Worm (Caenorhabditis elegans) whole organism, L2 larva: ENCODE measurements around the gene tbx-34.
A peak's percentile ranks its signal among the peaks of the same experiment; 100 is the strongest.

Source experiments
- C34F6.9 ChIP-seq: fragments of 150-350 bp; optimal IDR thresholded peaks from 2 replicates; lab custom pipeline; 2014; ENCODE audit warnings: missing biosample characterization, missing genetic modification characterization
- F13H6.1 ChIP-seq: sonication (generic microtip); optimal IDR thresholded peaks from 2 replicates; lab custom pipeline; 2016; ENCODE audit warnings: missing genetic modification characterization, missing compliant biosample characterization
- R02D3.7 ChIP-seq: fragments of 150-350 bp; optimal IDR thresholded peaks from 2 replicates; lab custom pipeline; 2014; ENCODE audit warnings: missing biosample characterization, missing genetic modification characterization
- Y55F3AM.14 ChIP-seq: fragments of 200-800 bp; sonication (Bioruptor generic); optimal IDR thresholded peaks from 2 replicates; lab custom pipeline; 2018; ENCODE audit warnings: mild to moderate bottlenecking, missing genetic modification characterization, missing compliant biosample characterization
- ZK546.5 ChIP-seq: sonication (generic microtip); optimal IDR thresholded peaks from 2 replicates; lab custom pipeline; 2017; ENCODE audit warnings: missing biosample characterization, missing genetic modification characterization
- alr-1 ChIP-seq: fragments of 150-350 bp; optimal IDR thresholded peaks from 2 replicates; lab custom pipeline; 2014; ENCODE audit warnings: missing biosample characterization, missing genetic modification characterization
- blmp-1 ChIP-seq: sonication (generic microtip); optimal IDR thresholded peaks from 2 replicates; lab custom pipeline; 2017; ENCODE audit warnings: missing genetic modification characterization, mild to moderate bottlenecking, missing compliant biosample characterization, antibody characterized with exemption, moderate library complexity; ENCODE audit not compliant: insufficient read depth
- ceh-16 ChIP-seq: fragments of 150-350 bp; optimal IDR thresholded peaks from 2 replicates; lab custom pipeline; 2014; ENCODE audit warnings: missing biosample characterization, missing genetic modification characterization
- dmd-4 ChIP-seq: sonication (generic microtip); optimal IDR thresholded peaks from 2 replicates; lab custom pipeline; 2017; ENCODE audit warnings: missing biosample characterization, missing genetic modification characterization
- egl-27 ChIP-seq: sonication (generic microtip); optimal IDR thresholded peaks from 3 replicates; lab custom pipeline; 2017; ENCODE audit warnings: missing biosample characterization, missing genetic modification reagents, missing genetic modification characterization
- elt-1 ChIP-seq: fragments of 150-350 bp; optimal IDR thresholded peaks from 2 replicates; lab custom pipeline; 2014; ENCODE audit warnings: missing biosample characterization, missing genetic modification characterization
- fos-1 ChIP-seq: fragments of 150-350 bp; optimal IDR thresholded peaks from 2 replicates; lab custom pipeline; 2014; ENCODE audit warnings: missing biosample characterization, missing genetic modification characterization
- gmeb-1 ChIP-seq: fragments of 150-350 bp; optimal IDR thresholded peaks from 2 replicates; lab custom pipeline; 2014; ENCODE audit warnings: missing biosample characterization, missing genetic modification characterization
- lin-11 ChIP-seq: fragments of 150-350 bp; sonication (generic microtip); optimal IDR thresholded peaks from 2 replicates; lab custom pipeline; 2014; ENCODE audit warnings: missing biosample characterization, missing genetic modification characterization, inconsistent platforms, mixed read lengths
- lin-39 ChIP-seq: fragments of 150-350 bp; optimal IDR thresholded peaks from 2 replicates; lab custom pipeline; 2014; ENCODE audit warnings: missing biosample characterization, missing genetic modification reagents, missing genetic modification characterization
- lsy-2 ChIP-seq, 2 experiments: fragments of 150-350 bp in 1 of 2; sonication (generic microtip) in 1 of 2; optimal IDR thresholded peaks; 2 replicates each; lab custom pipeline; 2014 to 2017; ENCODE audit warnings: missing biosample characterization in 2 of 2, missing genetic modification characterization in 2 of 2
- mab-5 ChIP-seq: fragments of 150-350 bp; optimal IDR thresholded peaks from 2 replicates; lab custom pipeline; 2014; ENCODE audit warnings: missing biosample characterization, missing genetic modification characterization
- mdl-1 ChIP-seq, 2 experiments: fragments of 150-350 bp in 1 of 2; sonication (generic microtip) in 1 of 2; optimal IDR thresholded peaks; 2 replicates each; lab custom pipeline; 2017; ENCODE audit warnings: missing biosample characterization in 2 of 2, missing genetic modification characterization in 2 of 2
- nhr-10 ChIP-seq: sonication (generic microtip); optimal IDR thresholded peaks from 2 replicates; lab custom pipeline; 2017; ENCODE audit warnings: missing biosample characterization, missing genetic modification characterization
- nhr-11 ChIP-seq: fragments of 150-350 bp; optimal IDR thresholded peaks from 2 replicates; lab custom pipeline; 2014; ENCODE audit warnings: missing biosample characterization, missing genetic modification characterization
- nhr-129 ChIP-seq: fragments of 150-350 bp; optimal IDR thresholded peaks from 2 replicates; lab custom pipeline; 2014; ENCODE audit warnings: missing biosample characterization, missing genetic modification characterization
- nhr-21 ChIP-seq: fragments of 150-350 bp; optimal IDR thresholded peaks from 2 replicates; lab custom pipeline; 2014; ENCODE audit warnings: missing biosample characterization, missing genetic modification characterization
- nhr-23 ChIP-seq: fragments of 150-350 bp; optimal IDR thresholded peaks from 2 replicates; lab custom pipeline; 2014; ENCODE audit warnings: missing biosample characterization, missing genetic modification reagents, missing genetic modification characterization
- nhr-237 ChIP-seq: fragments of 150-350 bp; optimal IDR thresholded peaks from 2 replicates; lab custom pipeline; 2014; ENCODE audit warnings: missing biosample characterization, missing genetic modification characterization
- nhr-25 ChIP-seq: fragments of 150-350 bp; sonication (generic microtip); optimal IDR thresholded peaks from 3 replicates; lab custom pipeline; 2014; ENCODE audit warnings: missing biosample characterization, missing genetic modification characterization
- nhr-6 ChIP-seq: fragments of 150-350 bp; optimal IDR thresholded peaks from 2 replicates; lab custom pipeline; 2014; ENCODE audit warnings: missing biosample characterization, missing genetic modification characterization
- peb-1 ChIP-seq: fragments of 150-350 bp; optimal IDR thresholded peaks from 2 replicates; lab custom pipeline; 2014; ENCODE audit warnings: missing biosample characterization, missing genetic modification characterization
- sem-4 ChIP-seq: fragments of 150-350 bp; optimal IDR thresholded peaks from 2 replicates; lab custom pipeline; 2014; ENCODE audit warnings: missing biosample characterization, missing genetic modification reagents, missing genetic modification characterization
- skn-1 ChIP-seq: sonication (generic microtip); optimal IDR thresholded peaks from 2 replicates; lab custom pipeline; 2017; ENCODE audit warnings: missing biosample characterization, missing genetic modification characterization
- sma-3 ChIP-seq: sonication (generic microtip); optimal IDR thresholded peaks from 2 replicates; lab custom pipeline; 2016; ENCODE audit warnings: missing genetic modification reagents, missing genetic modification characterization, missing compliant biosample characterization
- sma-9 ChIP-seq, 2 experiments: fragments of 150-350 bp in 1 of 2; sonication (generic microtip) in 1 of 2; optimal IDR thresholded peaks; 2 replicates each; lab custom pipeline; 2014 to 2016; ENCODE audit warnings: missing genetic modification characterization in 2 of 2, mild to moderate bottlenecking in 1 of 2, missing biosample characterization in 1 of 2, missing compliant biosample characterization in 1 of 2, missing genetic modification reagents in 1 of 2, moderate library complexity in 1 of 2
- snpc-4 ChIP-seq: fragments of 150-350 bp; optimal IDR thresholded peaks from 2 replicates; lab custom pipeline; 2014; ENCODE audit warnings: missing biosample characterization, missing genetic modification characterization
- unc-62 ChIP-seq: fragments of 150-350 bp; optimal IDR thresholded peaks from 2 replicates; lab custom pipeline; 2014; ENCODE audit warnings: missing biosample characterization, missing genetic modification reagents, missing genetic modification characterization
- zag-1 ChIP-seq: fragments of 150-350 bp; optimal IDR thresholded peaks from 2 replicates; lab custom pipeline; 2014; ENCODE audit warnings: missing biosample characterization, missing genetic modification characterization
- ztf-4 ChIP-seq: fragments of 150-350 bp; optimal IDR thresholded peaks from 2 replicates; lab custom pipeline; 2014; ENCODE audit warnings: missing biosample characterization, missing genetic modification characterization

Gene tbx-34

DNA sequence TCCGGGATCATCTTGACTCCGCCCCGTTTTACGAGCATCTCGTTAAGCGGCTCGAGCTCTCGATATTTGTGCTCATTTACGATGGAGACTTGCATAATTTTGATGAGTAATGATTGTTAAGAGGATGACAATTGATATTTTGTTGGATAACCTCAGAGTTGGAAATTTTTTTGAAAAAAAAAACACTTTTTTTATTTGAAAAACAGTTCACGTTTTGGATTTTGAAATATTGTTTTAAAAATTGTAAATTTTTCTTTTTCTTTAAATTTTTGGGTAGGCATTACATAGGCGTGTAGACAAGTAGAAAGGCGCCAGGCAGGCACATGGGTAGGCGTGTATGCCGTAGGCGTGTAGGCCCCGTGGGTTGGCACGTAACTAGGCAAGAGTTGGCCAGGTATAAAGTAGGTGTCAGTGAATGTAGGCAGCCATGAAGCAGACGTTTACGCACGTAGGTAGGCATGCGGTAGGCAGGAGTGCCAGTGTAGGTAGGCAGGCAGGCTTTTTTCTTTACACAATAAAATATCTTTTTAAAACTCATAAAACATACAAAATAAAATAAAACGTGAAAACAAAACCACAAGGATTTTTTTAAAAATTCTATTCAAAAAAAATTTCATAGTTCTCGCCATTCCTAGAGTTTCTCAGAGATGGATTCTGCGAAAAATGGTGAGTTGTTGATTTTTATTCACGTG lies at the start of gene tbx-34, which contains the start of gene wht-8:
Gene tbx-34, minus strand, starts transcription at position 101 of the 692 bp plus-strand sequence.
Gene wht-8, plus strand, starts transcription at position 642 of the 692 bp plus-strand sequence.
- no peak for TF ChIP-seq R02D3.7 (tag; lab: Kevin White, UChicago)
- TF ChIP-seq nhr-10 (tag; lab: Kevin White, UChicago): no peak
- no peak for TF ChIP-seq nhr-21
- no peak for TF ChIP-seq ceh-16

DNA sequence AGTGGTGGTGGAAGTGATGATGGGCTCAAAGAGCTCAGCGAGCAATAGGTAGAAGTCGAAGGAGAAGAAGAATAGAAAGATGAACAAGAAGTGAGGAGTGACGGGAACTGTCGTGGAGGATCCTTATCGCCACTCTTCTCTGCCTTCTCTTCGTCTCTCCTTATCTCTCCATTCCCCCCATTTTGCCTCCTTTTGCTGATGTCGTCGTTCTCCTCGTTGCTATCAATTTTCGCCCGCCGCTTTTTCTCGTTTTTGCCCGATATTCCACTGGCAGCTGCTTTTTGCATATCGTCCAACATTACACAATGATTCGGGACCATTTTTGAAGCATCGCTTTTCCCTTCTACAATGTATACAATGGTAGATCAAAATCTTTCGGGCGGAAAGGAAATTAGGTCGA lies 49.3 kb upstream of the tbx-34 start:
- TF ChIP-seq fos-1 (tag; lab: Kevin White, UChicago) (peak; percentile 42), peb-1 (no peak)

DNA sequence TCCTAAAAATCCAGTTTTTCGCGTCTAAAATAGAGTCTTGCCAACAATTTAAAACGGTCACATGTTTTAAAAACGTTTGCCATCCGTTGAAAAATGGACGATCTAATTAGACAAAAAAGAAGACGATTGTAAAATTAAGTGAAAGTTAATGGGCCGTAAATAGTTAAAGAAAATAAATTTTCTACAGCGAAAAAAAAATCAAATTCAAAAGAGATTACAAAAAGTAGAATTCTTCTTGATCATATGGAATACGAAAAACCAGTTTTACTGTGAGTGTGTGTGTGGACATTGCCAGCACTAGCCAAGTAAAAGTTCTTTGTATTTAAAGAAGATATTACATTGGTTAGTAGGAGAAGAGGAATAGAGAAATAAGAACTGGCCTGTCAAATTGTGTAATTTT lies 44.0 kb upstream of the tbx-34 start:
- TF ChIP-seq nhr-11 (no peak), nhr-129 (no peak), unc-62 (no peak), nhr-237 (tag; lab: Kevin White, UChicago) (no peak), lsy-2 (tag; optimal IDR thresholded peaks at IDR 0.05; lab: Kevin White, UChicago) (no peak), skn-1 (tag; lab: Kevin White, UChicago) (no peak), nhr-25 (tag; lab: Kevin White, UChicago) (peak; percentile 88), blmp-1 (peak; percentile 88), snpc-4 (no peak), mab-5 (no peak), peb-1 (no peak), C34F6.9 (tag; lab: Kevin White, UChicago) (peak; percentile 12), ztf-4 (tag; lab: Kevin White, UChicago) (no peak), sma-9 (GFP tag; optimal IDR thresholded peaks at IDR 0.05; lab: Kevin White, UChicago) (no peak), sma-9 (tag; optimal IDR thresholded peaks at IDR 0.05; lab: Kevin White, UChicago) (no peak), sma-3 (GFP tag; lab: Kevin White, UChicago) (peak; percentile 3), dmd-4 (no peak), sem-4 (tag; lab: Kevin White, UChicago) (peak; percentile 31), zag-1 (tag; lab: Kevin White, UChicago) (no peak), F13H6.1 (tag; lab: Kevin White, UChicago) (no peak), elt-1 (tag; lab: Kevin White, UChicago) (no peak), Y55F3AM.14 (GFP tag; lab: Kevin White, UChicago) (no peak)

DNA sequence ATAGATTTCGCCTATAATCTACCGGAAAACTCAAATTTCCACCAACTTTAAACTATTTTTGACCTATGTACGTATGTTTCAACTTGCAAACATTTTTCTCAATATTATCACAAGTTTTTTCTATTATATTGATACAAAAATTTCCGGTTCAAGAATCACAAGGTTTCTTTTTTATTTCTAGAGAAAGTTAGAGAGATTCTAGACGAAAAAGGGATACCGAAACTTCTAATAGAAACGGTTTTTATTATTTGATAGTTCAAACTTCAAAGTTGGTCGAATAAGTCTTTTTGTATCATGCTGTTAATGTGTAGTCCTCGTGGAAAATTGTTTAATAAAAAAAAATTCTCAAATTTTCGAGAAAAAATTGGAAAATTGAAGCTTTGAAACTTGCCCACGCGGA lies 37.0 kb upstream of the tbx-34 start:
- TF ChIP-seq nhr-25 (tag; lab: Kevin White, UChicago) (peak; percentile 82), dmd-4 (no peak), gmeb-1 (tag; lab: Kevin White, UChicago) (peak; percentile 23), sma-9 (GFP tag; optimal IDR thresholded peaks at IDR 0.05; lab: Kevin White, UChicago) (peak; percentile 75), sma-9 (tag; optimal IDR thresholded peaks at IDR 0.05; lab: Kevin White, UChicago) (no peak), sma-3 (GFP tag; lab: Kevin White, UChicago) (peak; percentile 23), lin-11 (tag; lab: Kevin White, UChicago) (no peak), nhr-21 (peak; percentile 38), blmp-1 (peak; percentile 70)

DNA sequence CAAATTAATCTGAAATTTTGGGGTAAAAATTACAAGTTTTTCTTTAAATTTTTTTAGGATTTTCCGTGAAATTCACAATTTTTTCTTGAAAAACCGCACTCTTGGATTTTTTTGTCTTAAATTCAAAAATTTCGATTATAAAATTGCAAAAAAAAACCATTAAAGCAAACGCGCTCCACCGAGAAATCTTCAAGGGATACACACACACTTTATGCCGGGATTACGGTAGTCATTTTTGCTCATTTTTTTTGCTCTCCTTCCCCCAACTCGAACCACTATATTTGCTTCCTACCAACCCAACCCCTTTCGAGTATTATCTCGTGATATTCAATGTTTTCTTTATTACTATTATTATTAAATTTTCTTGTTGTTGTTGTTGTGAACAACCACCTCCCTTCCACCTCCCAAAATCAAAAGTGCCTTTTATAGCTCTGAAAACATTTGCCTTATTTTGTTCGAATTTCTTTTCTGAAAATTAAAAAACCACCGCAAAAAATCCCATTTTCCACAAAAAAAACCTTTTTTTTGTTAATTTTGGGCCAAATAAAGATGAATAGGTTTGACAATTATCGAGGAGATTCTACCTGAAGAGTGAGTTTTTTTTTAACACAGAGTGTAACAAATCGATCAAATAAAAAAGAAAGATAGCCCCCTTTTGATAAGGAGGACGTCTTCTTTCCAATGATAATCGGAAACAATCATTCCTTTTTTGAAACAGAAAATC lies 33.8 kb upstream of the tbx-34 start, which contains the start of gene Y47D3A.32:
Gene Y47D3A.32, plus strand, starts transcription at position 674 of the 724 bp plus-strand sequence.
- TF ChIP-seq nhr-6 (tag; lab: Kevin White, UChicago) (no peak), alr-1 (no peak), C34F6.9 (tag; lab: Kevin White, UChicago) (no peak), egl-27 (tag; lab: Kevin White, UChicago) (no peak), mdl-1 (tag; optimal IDR thresholded peaks at IDR 0.05; lab: Kevin White, UChicago) (no peak), lsy-2 (tag; optimal IDR thresholded peaks at IDR 0.05; lab: Kevin White, UChicago) (no peak), unc-62 (no peak), sma-9 (GFP tag; optimal IDR thresholded peaks at IDR 0.05; lab: Kevin White, UChicago) (no peak), sma-9 (tag; optimal IDR thresholded peaks at IDR 0.05; lab: Kevin White, UChicago) (no peak), Y55F3AM.14 (GFP tag; lab: Kevin White, UChicago) (no peak), ztf-4 (tag; lab: Kevin White, UChicago) (no peak), sem-4 (tag; lab: Kevin White, UChicago) (no peak), nhr-23 (tag; lab: Kevin White, UChicago) (no peak), gmeb-1 (tag; lab: Kevin White, UChicago) (no peak), ceh-16 (no peak), F13H6.1 (tag; lab: Kevin White, UChicago) (no peak), dmd-4 (no peak), lin-11 (tag; lab: Kevin White, UChicago) (no peak), lin-39 (tag; lab: Kevin White, UChicago) (no peak), ZK546.5 (tag; lab: Kevin White, UChicago) (no peak), blmp-1 (no peak)
- TF ChIP-seq, all 48 proteins: peak for 0
